Worm (Caenorhabditis elegans): Measurements from ENCODE around the gene F45E4.6.

- TF ChIP-seq aha-1 (tag; optimal IDR thresholded peaks at IDR 0.05) (no peak), dsc-1 (tag; optimal IDR thresholded peaks at IDR 0.05) (no peak), C34B4.2 (tag; optimal IDR thresholded peaks at IDR 0.05) (no peak), fos-1 (tag; optimal IDR thresholded peaks at IDR 0.05) (no peak), nhr-77 (tag; optimal IDR thresholded peaks at IDR 0.05) (no peak), nhr-11 (tag; optimal IDR thresholded peaks at IDR 0.05) (no peak), lin-14 (GFP tag; optimal IDR thresholded peaks at IDR 0.05) (no peak)
Measured at ce11 chrIV:7623078-7623477, 9.3 kb downstream of the F45E4.6 start.
